Worm (Caenorhabditis elegans) whole organism, L2 larva: ENCODE measurements around the gene F10C1.3.

Source experiments
- F13H6.1 ChIP-seq: sonication (generic microtip); optimal IDR thresholded peaks from 2 replicates; lab custom pipeline; 2016; ENCODE audit warnings: missing genetic modification characterization, missing compliant biosample characterization
- alr-1 ChIP-seq: fragments of 150-350 bp; optimal IDR thresholded peaks from 2 replicates; lab custom pipeline; 2014; ENCODE audit warnings: missing biosample characterization, missing genetic modification characterization
- ceh-82 ChIP-seq: fragments of 150-350 bp; optimal IDR thresholded peaks from 2 replicates; lab custom pipeline; 2014; ENCODE audit warnings: missing biosample characterization, missing genetic modification characterization
- lsy-2 ChIP-seq, 2 experiments: fragments of 150-350 bp in 1 of 2; sonication (generic microtip) in 1 of 2; optimal IDR thresholded peaks; 2 replicates each; lab custom pipeline; 2014 to 2017; ENCODE audit warnings: missing biosample characterization in 2 of 2, missing genetic modification characterization in 2 of 2
- nhr-10 ChIP-seq: sonication (generic microtip); optimal IDR thresholded peaks from 2 replicates; lab custom pipeline; 2017; ENCODE audit warnings: missing biosample characterization, missing genetic modification characterization
- nhr-11 ChIP-seq: fragments of 150-350 bp; optimal IDR thresholded peaks from 2 replicates; lab custom pipeline; 2014; ENCODE audit warnings: missing biosample characterization, missing genetic modification characterization
- nhr-237 ChIP-seq: fragments of 150-350 bp; optimal IDR thresholded peaks from 2 replicates; lab custom pipeline; 2014; ENCODE audit warnings: missing biosample characterization, missing genetic modification characterization
- sem-4 ChIP-seq: fragments of 150-350 bp; optimal IDR thresholded peaks from 2 replicates; lab custom pipeline; 2014; ENCODE audit warnings: missing biosample characterization, missing genetic modification reagents, missing genetic modification characterization
- skn-1 ChIP-seq: sonication (generic microtip); optimal IDR thresholded peaks from 2 replicates; lab custom pipeline; 2017; ENCODE audit warnings: missing biosample characterization, missing genetic modification characterization

DNA sequence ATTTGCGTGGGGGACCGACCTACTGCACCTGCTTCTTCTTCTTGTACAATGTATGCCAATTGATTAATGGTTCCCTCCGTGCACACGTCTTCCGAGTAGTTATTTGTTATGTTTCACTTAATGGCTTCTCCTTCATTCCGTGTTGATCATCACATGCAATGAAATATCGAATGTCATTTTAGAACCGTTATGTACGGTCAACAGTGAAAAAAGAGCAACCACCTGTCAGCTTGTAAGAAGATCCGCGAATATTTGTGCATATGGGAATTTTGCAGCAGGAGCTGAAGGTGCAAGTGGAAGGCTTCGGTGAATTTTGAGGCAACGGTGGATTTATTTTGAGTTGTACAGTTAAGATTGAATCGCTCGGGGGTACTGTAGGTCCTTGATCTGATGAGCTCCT, 21.0 kb downstream of the F10C1.3 start:
- no peak for TF ChIP-seq lsy-2 (tag; optimal IDR thresholded peaks at IDR 0.05; lab: Kevin White, UChicago)
- TF ChIP-seq nhr-11 (tag; lab: Kevin White, UChicago): no peak
- no peak for TF ChIP-seq skn-1 (tag; lab: Kevin White, UChicago)
- TF ChIP-seq sem-4 (tag; lab: Kevin White, UChicago): no peak
- no peak for TF ChIP-seq nhr-237 (tag; lab: Kevin White, UChicago)
- no peak for TF ChIP-seq nhr-10 (tag; lab: Kevin White, UChicago)
- no peak for TF ChIP-seq F13H6.1 (tag; lab: Kevin White, UChicago)
- TF ChIP-seq alr-1 (tag; lab: Kevin White, UChicago): no peak
- no peak for TF ChIP-seq ceh-82 (tag; lab: Kevin White, UChicago)
